Worm (Caenorhabditis elegans) whole organism, L2 larva: ENCODE measurements around the gene mrps-33.

Experiments used
- C34F6.9 ChIP-seq: fragments of 150-350 bp; optimal IDR thresholded peaks from 2 replicates; lab custom pipeline; 2014; ENCODE audit warnings: missing biosample characterization, missing genetic modification characterization
- F13H6.1 ChIP-seq: sonication (generic microtip); optimal IDR thresholded peaks from 2 replicates; lab custom pipeline; 2016; ENCODE audit warnings: missing genetic modification characterization, missing compliant biosample characterization
- R02D3.7 ChIP-seq: fragments of 150-350 bp; optimal IDR thresholded peaks from 2 replicates; lab custom pipeline; 2014; ENCODE audit warnings: missing biosample characterization, missing genetic modification characterization
- Y55F3AM.14 ChIP-seq: fragments of 200-800 bp; sonication (Bioruptor generic); optimal IDR thresholded peaks from 2 replicates; lab custom pipeline; 2018; ENCODE audit warnings: mild to moderate bottlenecking, missing genetic modification characterization, missing compliant biosample characterization
- ZK546.5 ChIP-seq: sonication (generic microtip); optimal IDR thresholded peaks from 2 replicates; lab custom pipeline; 2017; ENCODE audit warnings: missing biosample characterization, missing genetic modification characterization
- aly-2 ChIP-seq: fragments of 150-350 bp; optimal IDR thresholded peaks from 2 replicates; lab custom pipeline; 2014; ENCODE audit warnings: missing biosample characterization, missing genetic modification characterization
- blmp-1 ChIP-seq: sonication (generic microtip); optimal IDR thresholded peaks from 2 replicates; lab custom pipeline; 2017; ENCODE audit warnings: missing genetic modification characterization, mild to moderate bottlenecking, missing compliant biosample characterization, antibody characterized with exemption, moderate library complexity; ENCODE audit not compliant: insufficient read depth
- crh-2 ChIP-seq: sonication (generic microtip); optimal IDR thresholded peaks from 2 replicates; lab custom pipeline; 2017; ENCODE audit warnings: missing biosample characterization, missing genetic modification characterization
- dmd-4 ChIP-seq: sonication (generic microtip); optimal IDR thresholded peaks from 2 replicates; lab custom pipeline; 2017; ENCODE audit warnings: missing biosample characterization, missing genetic modification characterization
- egl-27 ChIP-seq: sonication (generic microtip); optimal IDR thresholded peaks from 3 replicates; lab custom pipeline; 2017; ENCODE audit warnings: missing biosample characterization, missing genetic modification reagents, missing genetic modification characterization
- elt-1 ChIP-seq: fragments of 150-350 bp; optimal IDR thresholded peaks from 2 replicates; lab custom pipeline; 2014; ENCODE audit warnings: missing biosample characterization, missing genetic modification characterization
- elt-3 ChIP-seq: sonication (generic microtip); optimal IDR thresholded peaks from 2 replicates; lab custom pipeline; 2017; ENCODE audit warnings: missing biosample characterization, missing genetic modification characterization
- fos-1 ChIP-seq: fragments of 150-350 bp; optimal IDR thresholded peaks from 2 replicates; lab custom pipeline; 2014; ENCODE audit warnings: missing biosample characterization, missing genetic modification characterization
- gmeb-1 ChIP-seq: fragments of 150-350 bp; optimal IDR thresholded peaks from 2 replicates; lab custom pipeline; 2014; ENCODE audit warnings: missing biosample characterization, missing genetic modification characterization
- lin-11 ChIP-seq: fragments of 150-350 bp; sonication (generic microtip); optimal IDR thresholded peaks from 2 replicates; lab custom pipeline; 2014; ENCODE audit warnings: missing biosample characterization, missing genetic modification characterization, inconsistent platforms, mixed read lengths
- lin-13 ChIP-seq: fragments of 150-350 bp; optimal IDR thresholded peaks from 2 replicates; lab custom pipeline; 2014; ENCODE audit warnings: missing biosample characterization, missing genetic modification reagents, missing genetic modification characterization
- lsy-2 ChIP-seq, 2 experiments: fragments of 150-350 bp in 1 of 2; sonication (generic microtip) in 1 of 2; optimal IDR thresholded peaks; 2 replicates each; lab custom pipeline; 2014 to 2017; ENCODE audit warnings: missing biosample characterization in 2 of 2, missing genetic modification characterization in 2 of 2
- mab-5 ChIP-seq: fragments of 150-350 bp; optimal IDR thresholded peaks from 2 replicates; lab custom pipeline; 2014; ENCODE audit warnings: missing biosample characterization, missing genetic modification characterization
- mbf-1 ChIP-seq: sonication (generic microtip); optimal IDR thresholded peaks from 2 replicates; lab custom pipeline; 2017; ENCODE audit warnings: missing biosample characterization, missing genetic modification characterization
- mdl-1 ChIP-seq, 2 experiments: fragments of 150-350 bp in 1 of 2; sonication (generic microtip) in 1 of 2; optimal IDR thresholded peaks; 2 replicates each; lab custom pipeline; 2017; ENCODE audit warnings: missing biosample characterization in 2 of 2, missing genetic modification characterization in 2 of 2
- nhr-10 ChIP-seq: sonication (generic microtip); optimal IDR thresholded peaks from 2 replicates; lab custom pipeline; 2017; ENCODE audit warnings: missing biosample characterization, missing genetic modification characterization
- nhr-129 ChIP-seq: fragments of 150-350 bp; optimal IDR thresholded peaks from 2 replicates; lab custom pipeline; 2014; ENCODE audit warnings: missing biosample characterization, missing genetic modification characterization
- nhr-21 ChIP-seq: fragments of 150-350 bp; optimal IDR thresholded peaks from 2 replicates; lab custom pipeline; 2014; ENCODE audit warnings: missing biosample characterization, missing genetic modification characterization
- nhr-23 ChIP-seq: fragments of 150-350 bp; optimal IDR thresholded peaks from 2 replicates; lab custom pipeline; 2014; ENCODE audit warnings: missing biosample characterization, missing genetic modification reagents, missing genetic modification characterization
- nhr-237 ChIP-seq: fragments of 150-350 bp; optimal IDR thresholded peaks from 2 replicates; lab custom pipeline; 2014; ENCODE audit warnings: missing biosample characterization, missing genetic modification characterization
- nhr-25 ChIP-seq: fragments of 150-350 bp; sonication (generic microtip); optimal IDR thresholded peaks from 3 replicates; lab custom pipeline; 2014; ENCODE audit warnings: missing biosample characterization, missing genetic modification characterization
- nhr-6 ChIP-seq: fragments of 150-350 bp; optimal IDR thresholded peaks from 2 replicates; lab custom pipeline; 2014; ENCODE audit warnings: missing biosample characterization, missing genetic modification characterization
- peb-1 ChIP-seq: fragments of 150-350 bp; optimal IDR thresholded peaks from 2 replicates; lab custom pipeline; 2014; ENCODE audit warnings: missing biosample characterization, missing genetic modification characterization
- sem-4 ChIP-seq: fragments of 150-350 bp; optimal IDR thresholded peaks from 2 replicates; lab custom pipeline; 2014; ENCODE audit warnings: missing biosample characterization, missing genetic modification reagents, missing genetic modification characterization
- skn-1 ChIP-seq: sonication (generic microtip); optimal IDR thresholded peaks from 2 replicates; lab custom pipeline; 2017; ENCODE audit warnings: missing biosample characterization, missing genetic modification characterization
- sma-9 ChIP-seq, 2 experiments: fragments of 150-350 bp in 1 of 2; sonication (generic microtip) in 1 of 2; optimal IDR thresholded peaks; 2 replicates each; lab custom pipeline; 2014 to 2016; ENCODE audit warnings: missing genetic modification characterization in 2 of 2, mild to moderate bottlenecking in 1 of 2, missing biosample characterization in 1 of 2, missing compliant biosample characterization in 1 of 2, missing genetic modification reagents in 1 of 2, moderate library complexity in 1 of 2
- snpc-4 ChIP-seq: fragments of 150-350 bp; optimal IDR thresholded peaks from 2 replicates; lab custom pipeline; 2014; ENCODE audit warnings: missing biosample characterization, missing genetic modification characterization
- unc-55 ChIP-seq: fragments of 150-350 bp; sonication (generic microtip); optimal IDR thresholded peaks from 3 replicates; lab custom pipeline; 2014; ENCODE audit warnings: missing biosample characterization, missing genetic modification reagents, missing genetic modification characterization
- unc-62 ChIP-seq: fragments of 150-350 bp; optimal IDR thresholded peaks from 2 replicates; lab custom pipeline; 2014; ENCODE audit warnings: missing biosample characterization, missing genetic modification reagents, missing genetic modification characterization
- zag-1 ChIP-seq: fragments of 150-350 bp; optimal IDR thresholded peaks from 2 replicates; lab custom pipeline; 2014; ENCODE audit warnings: missing biosample characterization, missing genetic modification characterization
- ztf-1 ChIP-seq: fragments of 200-800 bp; sonication (Bioruptor generic); conservative IDR thresholded peaks from 2 replicates; pipeline ENCODE4 v1.3.6; 2022; ENCODE audit warnings: missing genetic modification characterization, missing compliant biosample characterization
- ztf-11 ChIP-seq: sonication (generic microtip); optimal IDR thresholded peaks from 2 replicates; lab custom pipeline; 2017; ENCODE audit warnings: missing biosample characterization, missing genetic modification characterization
- ztf-4 ChIP-seq: fragments of 150-350 bp; optimal IDR thresholded peaks from 2 replicates; lab custom pipeline; 2014; ENCODE audit warnings: missing biosample characterization, missing genetic modification characterization

The mrps-33 gene

ce11 chrIV:8743654-8744332 lies 4.0 kb upstream of the mrps-33 start, which contains the start of gene F21D5.7:
Gene F21D5.7 (minus strand): TSS chrIV:8743704.
- TF ChIP-seq nhr-129 (tag; lab: Kevin White, UChicago) (peak; percentile 46), lin-11 (tag; lab: Kevin White, UChicago) (peak; percentile 55), unc-55 (GFP tag; lab: Kevin White, UChicago) (peak; percentile 85), gmeb-1 (tag; lab: Kevin White, UChicago) (peak; percentile 89), aly-2 (tag; lab: Kevin White, UChicago) (no peak), egl-27 (tag; lab: Kevin White, UChicago) (peak; percentile 11), dmd-4 (tag; lab: Kevin White, UChicago) (peak; percentile 26), C34F6.9 (tag; lab: Kevin White, UChicago) (peak; percentile 89), mab-5 (peak; percentile 31), fos-1 (tag; lab: Kevin White, UChicago) (peak; percentile 55), sma-9 (GFP tag; optimal IDR thresholded peaks at IDR 0.05; lab: Kevin White, UChicago) (peak; percentile 84), sma-9 (tag; optimal IDR thresholded peaks at IDR 0.05; lab: Kevin White, UChicago) (no peak), nhr-21 (tag; lab: Kevin White, UChicago) (peak; percentile 70), nhr-25 (no peak), unc-62 (GFP tag; lab: Kevin White, UChicago) (no peak), ztf-1 (GFP tag; lab: Robert Waterston, UW) (no peak), ztf-4 (tag; lab: Kevin White, UChicago) (peak; percentile 52), R02D3.7 (no peak), F13H6.1 (tag; lab: Kevin White, UChicago) (no peak), crh-2 (tag; lab: Kevin White, UChicago) (peak; percentile 91), blmp-1 (tag; lab: Kevin White, UChicago) (peak; percentile 43), ZK546.5 (tag; lab: Kevin White, UChicago) (peak; percentile 3), snpc-4 (tag; lab: Kevin White, UChicago) (peak; percentile 31), sem-4 (tag; lab: Kevin White, UChicago) (peak; percentile 37), lin-13 (GFP tag; lab: Kevin White, UChicago) (peak; percentile 67), lsy-2 (tag; optimal IDR thresholded peaks at IDR 0.05; lab: Kevin White, UChicago) (peak; percentile 68 to 89), mbf-1 (tag; lab: Kevin White, UChicago) (no peak), skn-1 (tag; lab: Kevin White, UChicago) (peak; percentile 41), mdl-1 (tag; optimal IDR thresholded peaks at IDR 0.05; lab: Kevin White, UChicago) (peak in 1 of 2 experiments; percentile 31), nhr-6 (tag; lab: Kevin White, UChicago) (peak; percentile 35)

ce11 chrIV:8740952-8741438 lies 1.2 kb upstream of the mrps-33 start, which contains the start of gene F21D5.6:
Gene F21D5.6 (minus strand): TSS chrIV:8741388.
- TF ChIP-seq Y55F3AM.14 = no peak
- TF ChIP-seq nhr-10 (tag; lab: Kevin White, UChicago) = no peak

ce11 chrIV:8739294-8739693 lies 532 bp downstream of the mrps-33 start, which contains the start of gene F21D5.5:
Gene F21D5.5 (minus strand): TSS chrIV:8739394.
- TF ChIP-seq ztf-11 (tag; lab: Kevin White, UChicago) (no peak), sma-9 (GFP tag; optimal IDR thresholded peaks at IDR 0.05; lab: Kevin White, UChicago) (no peak), sma-9 (tag; optimal IDR thresholded peaks at IDR 0.05; lab: Kevin White, UChicago) (no peak), C34F6.9 (tag; lab: Kevin White, UChicago) (no peak), unc-55 (GFP tag; lab: Kevin White, UChicago) (no peak), nhr-23 (no peak), peb-1 (tag; lab: Kevin White, UChicago) (no peak), sem-4 (tag; lab: Kevin White, UChicago) (no peak), zag-1 (no peak), nhr-21 (tag; lab: Kevin White, UChicago) (no peak), elt-3 (tag; lab: Kevin White, UChicago) (no peak), nhr-237 (tag; lab: Kevin White, UChicago) (no peak), nhr-25 (no peak), aly-2 (tag; lab: Kevin White, UChicago) (no peak), elt-1 (tag; lab: Kevin White, UChicago) (no peak), mbf-1 (tag; lab: Kevin White, UChicago) (no peak), skn-1 (tag; lab: Kevin White, UChicago) (no peak), blmp-1 (tag; lab: Kevin White, UChicago) (no peak)
